Fruit fly (Drosophila melanogaster) whole organism, prepupa: ENCODE results near the gene shakB.

Experiments
- Blimp-1 ChIP-seq: fragments of 200-800 bp; sonication (Bioruptor generic); optimal IDR thresholded peaks from 3 replicates; lab custom pipeline; 2017; ENCODE audit warnings: missing biosample characterization, missing genetic modification characterization, mild to moderate bottlenecking, moderate library complexity, missing genetic modification reagents
- CG10631 ChIP-seq: fragments of 200-800 bp; sonication (Bioruptor generic); optimal IDR thresholded peaks from 2 replicates; lab custom pipeline; 2016; ENCODE audit warnings: missing biosample characterization, missing genetic modification characterization
- CG10669 ChIP-seq: fragments of 200-800 bp; sonication (Bioruptor generic); optimal IDR thresholded peaks from 3 replicates; lab custom pipeline; 2018; ENCODE audit warnings: missing biosample characterization, mild to moderate bottlenecking, missing genetic modification characterization, moderate library complexity
- CG11294 ChIP-seq: fragments of 200-800 bp; sonication (Bioruptor generic); IDR thresholded peaks from 2 replicates; pipeline ENCODE4 v1.3.6; 2022; ENCODE audit warnings: missing biosample characterization, missing genetic modification characterization
- CG11762 ChIP-seq: fragments of 200-800 bp; sonication (Bioruptor generic); optimal IDR thresholded peaks from 3 replicates; lab custom pipeline; 2016; ENCODE audit warnings: missing biosample characterization, missing genetic modification characterization; ENCODE audit not compliant: insufficient read depth
- CG11902 ChIP-seq: fragments of 200-800 bp; sonication (Bioruptor generic); optimal IDR thresholded peaks from 3 replicates; lab custom pipeline; 2016; ENCODE audit warnings: missing biosample characterization, missing genetic modification characterization
- CG15336 ChIP-seq: fragments of 200-800 bp; sonication (Bioruptor generic); IDR thresholded peaks from 2 replicates; pipeline ENCODE4 v1.3.6; 2022; ENCODE audit warnings: missing biosample characterization, missing genetic modification characterization
- CG1621 ChIP-seq: fragments of 200-800 bp; sonication (Bioruptor generic); optimal IDR thresholded peaks from 3 replicates; lab custom pipeline; 2018; ENCODE audit warnings: missing biosample characterization, mild to moderate bottlenecking, missing genetic modification characterization
- CG16779 ChIP-seq: fragments of 200-800 bp; sonication (Bioruptor generic); optimal IDR thresholded peaks from 3 replicates; lab custom pipeline; 2017; ENCODE audit warnings: missing biosample characterization, mild to moderate bottlenecking, missing genetic modification characterization
- CG3032 ChIP-seq: fragments of 200-800 bp; optimal IDR thresholded peaks from 2 replicates; lab custom pipeline; 2019; ENCODE audit warnings: missing biosample characterization, mild to moderate bottlenecking, missing genetic modification characterization, moderate library complexity
- CG32006 ChIP-seq: fragments of 200-800 bp; sonication (Bioruptor generic); optimal IDR thresholded peaks from 3 replicates; lab custom pipeline; 2017; ENCODE audit warnings: missing biosample characterization, mild to moderate bottlenecking, missing genetic modification characterization
- CG34406 ChIP-seq: fragments of 200-800 bp; sonication (Bioruptor generic); optimal IDR thresholded peaks from 3 replicates; lab custom pipeline; 2016; ENCODE audit warnings: missing biosample characterization, missing genetic modification characterization
- CG3919 ChIP-seq: fragments of 200-800 bp; sonication (Bioruptor generic); optimal IDR thresholded peaks from 3 replicates; lab custom pipeline; 2016; ENCODE audit warnings: missing biosample characterization, missing genetic modification characterization
- CG4318 ChIP-seq: fragments of 200-800 bp; sonication (Bioruptor generic); optimal IDR thresholded peaks from 3 replicates; lab custom pipeline; 2017; ENCODE audit warnings: missing biosample characterization, mild to moderate bottlenecking, missing genetic modification characterization
- CG6163 ChIP-seq: fragments of 200-800 bp; sonication (Bioruptor generic); IDR thresholded peaks from 3 replicates; pipeline ENCODE4 v1.3.6; 2022; ENCODE audit warnings: missing biosample characterization, missing genetic modification characterization
- CG6276 ChIP-seq: fragments of 200-800 bp; sonication (Bioruptor generic); optimal IDR thresholded peaks from 2 replicates; lab custom pipeline; 2017; ENCODE audit warnings: missing biosample characterization, mild to moderate bottlenecking, missing genetic modification characterization
- CG6792 ChIP-seq: fragments of 200-800 bp; sonication (Bioruptor generic); optimal IDR thresholded peaks from 3 replicates; lab custom pipeline; 2016; ENCODE audit warnings: missing biosample characterization, missing genetic modification characterization
- CG6808 ChIP-seq: fragments of 200-800 bp; sonication (Bioruptor generic); optimal IDR thresholded peaks from 3 replicates; lab custom pipeline; 2017; ENCODE audit warnings: missing biosample characterization, missing genetic modification characterization, mild to moderate bottlenecking, moderate library complexity, missing genetic modification reagents
- CG6854 ChIP-seq: fragments of 200-800 bp; sonication (Bioruptor generic); optimal IDR thresholded peaks from 2 replicates; lab custom pipeline; 2017; ENCODE audit warnings: missing biosample characterization, mild to moderate bottlenecking, missing genetic modification characterization
- CG7368 ChIP-seq: fragments of 200-800 bp; sonication (Bioruptor generic); optimal IDR thresholded peaks from 3 replicates; lab custom pipeline; 2016; ENCODE audit warnings: missing biosample characterization, missing genetic modification characterization
- CG8119 ChIP-seq: fragments of 200-800 bp; sonication (Bioruptor generic); IDR thresholded peaks from 3 replicates; pipeline ENCODE4 v1.3.6; 2022; ENCODE audit warnings: missing biosample characterization, missing genetic modification characterization
- CG8632 ChIP-seq: fragments of 200-800 bp; sonication (Bioruptor generic); optimal IDR thresholded peaks from 3 replicates; lab custom pipeline; 2016; ENCODE audit warnings: missing biosample characterization, missing genetic modification characterization
- CG9139 ChIP-seq: fragments of 200-800 bp; sonication (Bioruptor generic); optimal IDR thresholded peaks from 3 replicates; lab custom pipeline; 2017; ENCODE audit warnings: missing biosample characterization, mild to moderate bottlenecking, missing genetic modification characterization
- Eip75B ChIP-seq: fragments of 200-800 bp; sonication (Bioruptor generic); optimal IDR thresholded peaks from 3 replicates; lab custom pipeline; 2016; ENCODE audit warnings: missing biosample characterization, missing genetic modification characterization
- Eip78C ChIP-seq: fragments of 200-800 bp; sonication (Bioruptor generic); peaks from one replicate; lab custom pipeline; 2016; ENCODE audit warnings: missing biosample characterization, missing genetic modification characterization
- Eip93F ChIP-seq: fragments of 200-800 bp; sonication (Bioruptor generic); optimal IDR thresholded peaks from 2 replicates; lab custom pipeline; 2016; ENCODE audit warnings: missing biosample characterization, mild to moderate bottlenecking, missing genetic modification characterization
- Ets21C ChIP-seq: fragments of 200-800 bp; sonication (Bioruptor generic); optimal IDR thresholded peaks from 3 replicates; lab custom pipeline; 2016; ENCODE audit warnings: missing biosample characterization, missing genetic modification characterization
- Gug ChIP-seq: fragments of 200-800 bp; sonication (Bioruptor generic); IDR thresholded peaks from 2 replicates; pipeline ENCODE4 v1.3.6; 2022; ENCODE audit warnings: missing biosample characterization, missing genetic modification characterization
- Hr39 ChIP-seq: fragments of 200-800 bp; sonication (Bioruptor generic); optimal IDR thresholded peaks from 2 replicates; lab custom pipeline; 2016; ENCODE audit warnings: missing biosample characterization, missing genetic modification characterization
- Hr4 ChIP-seq: fragments of 200-800 bp; sonication (Bioruptor generic); optimal IDR thresholded peaks from 3 replicates; lab custom pipeline; 2016; ENCODE audit warnings: missing biosample characterization, missing genetic modification characterization
- Lpt ChIP-seq: fragments of 200-800 bp; sonication (Bioruptor generic); optimal IDR thresholded peaks from 3 replicates; lab custom pipeline; 2016; ENCODE audit warnings: missing biosample characterization, missing genetic modification characterization
- Met ChIP-seq: fragments of 200-800 bp; sonication (Bioruptor generic); optimal IDR thresholded peaks from 3 replicates; lab custom pipeline; 2016; ENCODE audit warnings: missing biosample characterization, missing genetic modification characterization
- Sox102F ChIP-seq: fragments of 200-800 bp; sonication (Bioruptor generic); optimal IDR thresholded peaks from 2 replicates; lab custom pipeline; 2016; ENCODE audit warnings: missing biosample characterization, mild to moderate bottlenecking, missing genetic modification characterization
- Sox14 ChIP-seq: fragments of 200-800 bp; sonication (Bioruptor generic); optimal IDR thresholded peaks from 3 replicates; lab custom pipeline; 2016; ENCODE audit warnings: missing biosample characterization, missing genetic modification characterization
- Sox15 ChIP-seq: fragments of 200-800 bp; sonication (Bioruptor generic); optimal IDR thresholded peaks from 3 replicates; lab custom pipeline; 2016; ENCODE audit warnings: missing biosample characterization, missing genetic modification characterization
- achi ChIP-seq: fragments of 200-800 bp; sonication (Bioruptor generic); optimal IDR thresholded peaks from 3 replicates; lab custom pipeline; 2016; ENCODE audit warnings: missing biosample characterization, missing genetic modification characterization
- acj6 ChIP-seq: fragments of 200-800 bp; sonication (Bioruptor generic); optimal IDR thresholded peaks from 3 replicates; lab custom pipeline; 2016; ENCODE audit warnings: missing biosample characterization, missing genetic modification characterization
- cyc ChIP-seq: fragments of 200-800 bp; sonication (Bioruptor generic); optimal IDR thresholded peaks from 3 replicates; lab custom pipeline; 2016; ENCODE audit warnings: missing biosample characterization, missing genetic modification characterization
- dac ChIP-seq: fragments of 200-800 bp; sonication (Bioruptor generic); optimal IDR thresholded peaks from 2 replicates; lab custom pipeline; 2017; ENCODE audit warnings: missing biosample characterization, mild to moderate bottlenecking, missing genetic modification characterization
- dsx ChIP-seq: fragments of 200-800 bp; optimal IDR thresholded peaks from 3 replicates; lab custom pipeline; 2019; ENCODE audit warnings: missing biosample characterization, mild to moderate bottlenecking, missing genetic modification characterization, moderate library complexity; ENCODE audit not compliant: poor library complexity, severe bottlenecking
- eg ChIP-seq: fragments of 200-800 bp; sonication (Bioruptor generic); IDR thresholded peaks from 3 replicates; pipeline ENCODE4 v1.3.6; 2022; ENCODE audit warnings: missing biosample characterization, missing genetic modification characterization
- esn ChIP-seq: fragments of 200-800 bp; sonication (Bioruptor generic); optimal IDR thresholded peaks from 2 replicates; lab custom pipeline; 2016; ENCODE audit warnings: missing biosample characterization, mild to moderate bottlenecking, missing genetic modification characterization, moderate library complexity
- fd59A ChIP-seq: fragments of 200-800 bp; sonication (Bioruptor generic); optimal IDR thresholded peaks from 2 replicates; lab custom pipeline; 2017; ENCODE audit warnings: missing biosample characterization, mild to moderate bottlenecking, missing genetic modification characterization, missing genetic modification reagents
- fd85E ChIP-seq: fragments of 200-800 bp; sonication (Bioruptor generic); optimal IDR thresholded peaks from 3 replicates; lab custom pipeline; 2016; ENCODE audit warnings: missing biosample characterization, missing genetic modification characterization
- fkh ChIP-seq: fragments of 200-800 bp; sonication (Bioruptor generic); optimal IDR thresholded peaks from 3 replicates; lab custom pipeline; 2017; ENCODE audit warnings: missing biosample characterization, mild to moderate bottlenecking, missing genetic modification characterization, moderate library complexity
- lz ChIP-seq: fragments of 200-800 bp; sonication (Bioruptor generic); optimal IDR thresholded peaks from 3 replicates; lab custom pipeline; 2016; ENCODE audit warnings: missing biosample characterization, missing genetic modification characterization
- pdm3 ChIP-seq: fragments of 200-800 bp; sonication (Bioruptor generic); optimal IDR thresholded peaks from 3 replicates; lab custom pipeline; 2016; ENCODE audit warnings: missing biosample characterization, missing genetic modification characterization
- salr ChIP-seq, 2 experiments: fragments of 200-800 bp; sonication (Bioruptor generic); optimal IDR thresholded peaks; 3 replicates each; lab custom pipeline; 2016 to 2018; ENCODE audit warnings: missing biosample characterization in 2 of 2, missing genetic modification characterization in 2 of 2, mild to moderate bottlenecking in 1 of 2
- spab ChIP-seq: fragments of 200-800 bp; sonication (Bioruptor generic); optimal IDR thresholded peaks from 2 replicates; lab custom pipeline; 2017; ENCODE audit warnings: missing biosample characterization, mild to moderate bottlenecking, missing genetic modification characterization, missing genetic modification reagents
- ss ChIP-seq, 2 experiments: fragments of 200-800 bp; sonication (Bioruptor generic); optimal IDR thresholded peaks; 2 replicates in 1 of 2; 3 replicates in 1 of 2; lab custom pipeline; 2017 to 2018; ENCODE audit warnings: mild to moderate bottlenecking in 2 of 2, missing biosample characterization in 2 of 2, missing genetic modification characterization in 2 of 2, moderate library complexity in 1 of 2
- svp ChIP-seq: fragments of 200-800 bp; sonication (Bioruptor generic); peaks from one replicate; lab custom pipeline; 2016; ENCODE audit warnings: missing biosample characterization, missing genetic modification characterization
- topi ChIP-seq: fragments of 200-800 bp; sonication (Bioruptor generic); optimal IDR thresholded peaks from 3 replicates; lab custom pipeline; 2016; ENCODE audit warnings: missing biosample characterization, missing genetic modification characterization
- vri ChIP-seq: fragments of 200-800 bp; sonication (Bioruptor generic); optimal IDR thresholded peaks from 3 replicates; lab custom pipeline; 2016; ENCODE audit warnings: missing biosample characterization, mild to moderate bottlenecking, missing genetic modification characterization

shakB gene

dm6 chrX:20723207-20723606 lies 203.6 kb downstream of the shakB start:
- TF ChIP-seq CG6792, result no peak
- no peak for TF ChIP-seq Ets21C (GFP tag; lab: Kevin White, UChicago)
- TF ChIP-seq spab, result peak; percentile 14
- no peak for TF ChIP-seq Sox102F (GFP tag; lab: Kevin White, UChicago)
- no peak for TF ChIP-seq lz (GFP tag; lab: Kevin White, UChicago)
- no peak for TF ChIP-seq Sox15 (GFP tag; lab: Kevin White, UChicago)
- no peak for TF ChIP-seq CG6854 (GFP tag; lab: Kevin White, UChicago)
- TF ChIP-seq CG7368, result no peak
- TF ChIP-seq CG9139, result no peak
- TF ChIP-seq fkh (GFP tag; lab: Kevin White, UChicago), result no peak
- peak; percentile 33 for TF ChIP-seq CG6808 (GFP tag; lab: Kevin White, UChicago)
- no peak for TF ChIP-seq pdm3
- no peak for TF ChIP-seq Met
- no peak for TF ChIP-seq CG8119 (GFP tag; lab: Robert Waterston, UW)
- TF ChIP-seq Eip75B (GFP tag; lab: Kevin White, UChicago), result no peak
- TF ChIP-seq CG4318 (GFP tag; lab: Kevin White, UChicago), result no peak
- no peak for TF ChIP-seq CG6163 (GFP tag; lab: Robert Waterston, UW)
- no peak for TF ChIP-seq Hr4 (GFP tag; lab: Kevin White, UChicago)
- no peak for TF ChIP-seq CG11902
- TF ChIP-seq CG3919 (GFP tag; lab: Kevin White, UChicago), result no peak
- TF ChIP-seq Gug, result no peak
- TF ChIP-seq CG10631 (GFP tag; lab: Kevin White, UChicago), result no peak
- TF ChIP-seq CG16779 (tag; lab: Kevin White, UChicago), result no peak
- TF ChIP-seq dsx (GFP tag; lab: Kevin White, UChicago), result no peak
- TF ChIP-seq CG3032 (tag; lab: Kevin White, UChicago), result no peak
- no peak for TF ChIP-seq CG34406 (GFP tag; lab: Kevin White, UChicago)
- no peak for TF ChIP-seq CG11294 (GFP tag; lab: Robert Waterston, UW)
- no peak for TF ChIP-seq CG8632
- no peak for TF ChIP-seq fd59A (GFP tag; lab: Kevin White, UChicago)
- no peak for TF ChIP-seq topi
- no peak for TF ChIP-seq ss (GFP tag; optimal IDR thresholded peaks at IDR 0.05; lab: Kevin White, UChicago)
- no peak for TF ChIP-seq salr (GFP tag; optimal IDR thresholded peaks at IDR 0.05; lab: Kevin White, UChicago)
- peak; percentile 36 for TF ChIP-seq svp (GFP tag; lab: Kevin White, UChicago)
- no peak for TF ChIP-seq eg (GFP tag; lab: Robert Waterston, UW)
- no peak for TF ChIP-seq esn (GFP tag; lab: Kevin White, UChicago)
- TF ChIP-seq fd85E (GFP tag; lab: Kevin White, UChicago), result no peak
- no peak for TF ChIP-seq dac
- TF ChIP-seq Eip78C (GFP tag; lab: Kevin White, UChicago), result peak; percentile 59
- no peak for TF ChIP-seq acj6 (GFP tag; lab: Kevin White, UChicago)
- no peak for TF ChIP-seq Blimp-1 (GFP tag; lab: Kevin White, UChicago)
- TF ChIP-seq CG1621 (tag; lab: Kevin White, UChicago), result no peak
- no peak for TF ChIP-seq Sox14 (GFP tag; lab: Kevin White, UChicago)
- TF ChIP-seq Hr39, result no peak
- TF ChIP-seq CG10669 (GFP tag; lab: Kevin White, UChicago), result peak; percentile 17
- no peak for TF ChIP-seq CG11762 (GFP tag; lab: Kevin White, UChicago)
- no peak for TF ChIP-seq achi
- no peak for TF ChIP-seq vri (GFP tag; lab: Kevin White, UChicago)
- no peak for TF ChIP-seq cyc (GFP tag; lab: Kevin White, UChicago)
- no peak for TF ChIP-seq Lpt (GFP tag; lab: Kevin White, UChicago)
- no peak for TF ChIP-seq CG15336 (GFP tag; lab: Robert Waterston, UW)
- TF ChIP-seq Eip93F, result no peak
- TF ChIP-seq CG32006 (GFP tag; lab: Kevin White, UChicago), result peak; percentile 21
- no peak for TF ChIP-seq CG6276 (GFP tag; lab: Kevin White, UChicago)
